Worm (Caenorhabditis elegans) whole organism, L2 larva: ENCODE data around the gene C46F11.6.

Experiments used
- F13H6.1 ChIP-seq: sonication (generic microtip); optimal IDR thresholded peaks from 2 replicates; lab custom pipeline; 2016; ENCODE audit warnings: missing genetic modification characterization, missing compliant biosample characterization
- ama-1 ChIP-seq: fragments of 150-350 bp; optimal IDR thresholded peaks from 2 replicates; lab custom pipeline; 2018; ENCODE audit warnings: inconsistent platforms
- ceh-82 ChIP-seq: fragments of 150-350 bp; optimal IDR thresholded peaks from 2 replicates; lab custom pipeline; 2014; ENCODE audit warnings: missing biosample characterization, missing genetic modification characterization
- dmd-4 ChIP-seq: sonication (generic microtip); optimal IDR thresholded peaks from 2 replicates; lab custom pipeline; 2017; ENCODE audit warnings: missing biosample characterization, missing genetic modification characterization
- gmeb-1 ChIP-seq: fragments of 150-350 bp; optimal IDR thresholded peaks from 2 replicates; lab custom pipeline; 2014; ENCODE audit warnings: missing biosample characterization, missing genetic modification characterization
- nhr-10 ChIP-seq: sonication (generic microtip); optimal IDR thresholded peaks from 2 replicates; lab custom pipeline; 2017; ENCODE audit warnings: missing biosample characterization, missing genetic modification characterization
- nhr-77 ChIP-seq: fragments of 150-350 bp; optimal IDR thresholded peaks from 2 replicates; lab custom pipeline; 2014; ENCODE audit warnings: missing biosample characterization, missing genetic modification characterization
- unc-39 ChIP-seq: fragments of 150-350 bp; optimal IDR thresholded peaks from 2 replicates; lab custom pipeline; 2014; ENCODE audit warnings: missing biosample characterization, missing genetic modification characterization
- unc-62 ChIP-seq: fragments of 150-350 bp; optimal IDR thresholded peaks from 2 replicates; lab custom pipeline; 2014; ENCODE audit warnings: missing biosample characterization, missing genetic modification reagents, missing genetic modification characterization

- no peak for TF ChIP-seq unc-62 (GFP tag; lab: Kevin White, UChicago)
- no peak for TF ChIP-seq unc-39 (tag; lab: Kevin White, UChicago)
- no peak for TF ChIP-seq F13H6.1
- TF ChIP-seq nhr-77 (tag; lab: Kevin White, UChicago), result no peak
- TF ChIP-seq gmeb-1 (tag; lab: Kevin White, UChicago), result no peak
- no peak for TF ChIP-seq dmd-4
- no peak for TF ChIP-seq ceh-82 (tag; lab: Kevin White, UChicago)
- TF ChIP-seq nhr-10 (tag; lab: Kevin White, UChicago), result no peak
- no peak for TF ChIP-seq ama-1 (lab: Kevin White, UChicago)
Measured at ce11 chrIII:3703397-3703796, 33.2 kb upstream of the C46F11.6 start, which contains the start of gene C14B1.3.
